Worm (Caenorhabditis elegans) whole organism, midembryonic: ENCODE results near the gene alh-1.

ENCODE experiments used
- ztf-23 ChIP-seq: fragments of 200-800 bp; sonication (Bioruptor generic); IDR thresholded peaks from 2 replicates; pipeline ENCODE4 v1.3.6; 2022; ENCODE audit warnings: missing genetic modification reagents, missing genetic modification characterization, missing compliant biosample characterization
- ztf-29 ChIP-seq: fragments of 200-800 bp; sonication (Bioruptor generic); IDR thresholded peaks from 2 replicates; pipeline ENCODE4 v1.3.6; 2022; ENCODE audit warnings: missing genetic modification reagents, missing genetic modification characterization, missing compliant biosample characterization

DNA sequence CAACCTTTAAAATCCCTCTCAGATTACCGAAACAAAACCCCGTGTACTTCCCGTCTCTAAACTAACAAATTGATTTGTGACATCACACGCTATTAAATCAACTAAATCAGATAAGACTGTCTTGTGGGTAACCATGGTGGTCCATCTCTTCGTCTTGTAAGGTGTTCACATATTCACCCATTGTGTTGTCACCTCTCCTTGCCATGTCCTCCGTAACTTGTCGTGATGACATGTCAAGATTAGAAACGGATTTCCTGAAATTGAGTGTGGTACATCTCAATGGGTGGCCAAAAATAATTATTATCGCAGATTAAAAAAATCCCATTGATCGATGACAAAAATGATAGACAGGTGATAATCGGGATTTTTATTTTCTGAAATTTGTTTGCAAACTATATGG lies 46.8 kb downstream of the alh-1 start:
- TF ChIP-seq ztf-29 (GFP tag; lab: Robert Waterston, UW) (no peak), ztf-23 (no peak)
